Worm (Caenorhabditis elegans) whole organism, L2 larva: Measurements from ENCODE around the gene Y54G2A.16.

Experiments
- ceh-16 ChIP-seq: fragments of 150-350 bp; optimal IDR thresholded peaks from 2 replicates; lab custom pipeline; 2014; ENCODE audit warnings: missing biosample characterization, missing genetic modification characterization
- dmd-4 ChIP-seq: sonication (generic microtip); optimal IDR thresholded peaks from 2 replicates; lab custom pipeline; 2017; ENCODE audit warnings: missing biosample characterization, missing genetic modification characterization
- egl-27 ChIP-seq: sonication (generic microtip); optimal IDR thresholded peaks from 3 replicates; lab custom pipeline; 2017; ENCODE audit warnings: missing biosample characterization, missing genetic modification reagents, missing genetic modification characterization
- nhr-11 ChIP-seq: fragments of 150-350 bp; optimal IDR thresholded peaks from 2 replicates; lab custom pipeline; 2014; ENCODE audit warnings: missing biosample characterization, missing genetic modification characterization
- unc-62 ChIP-seq: fragments of 150-350 bp; optimal IDR thresholded peaks from 2 replicates; lab custom pipeline; 2014; ENCODE audit warnings: missing biosample characterization, missing genetic modification reagents, missing genetic modification characterization
- ztf-11 ChIP-seq: sonication (generic microtip); optimal IDR thresholded peaks from 2 replicates; lab custom pipeline; 2017; ENCODE audit warnings: missing biosample characterization, missing genetic modification characterization

DNA sequence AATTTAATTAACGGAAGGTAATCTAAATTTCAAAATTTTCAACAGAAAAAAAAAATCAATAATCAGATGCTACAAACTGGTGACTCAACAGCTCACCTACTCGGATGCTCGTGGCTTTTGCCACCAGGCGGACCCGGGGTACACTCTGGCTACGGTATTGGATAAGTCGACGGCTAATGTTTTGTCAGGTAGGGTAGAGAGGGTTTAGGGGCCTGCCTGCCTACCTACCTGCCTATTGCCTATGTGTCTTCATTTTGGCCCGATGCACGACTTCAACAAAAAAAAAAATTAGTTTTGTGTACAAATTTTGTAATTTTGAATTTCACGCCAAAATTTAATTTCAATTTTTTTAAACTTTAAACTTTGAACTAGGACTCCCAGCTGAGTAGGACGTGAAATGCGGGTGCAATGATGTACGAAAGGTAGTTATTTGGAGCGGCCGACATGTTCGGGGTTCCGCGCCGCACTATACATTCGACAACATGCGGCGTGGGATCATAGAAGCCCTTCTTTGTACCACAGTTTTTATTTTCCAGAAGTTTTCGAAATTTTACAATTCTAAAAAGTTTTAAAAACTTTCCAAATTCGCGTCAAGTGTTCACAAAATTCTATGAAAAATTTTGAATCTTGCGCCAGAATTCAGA lies 39.1 kb downstream of the Y54G2A.16 start:
- TF ChIP-seq ceh-16: no peak
- TF ChIP-seq dmd-4 (tag; lab: Kevin White, UChicago): no peak
- TF ChIP-seq nhr-11 (tag; lab: Kevin White, UChicago): no peak
- TF ChIP-seq ztf-11: no peak
- no peak for TF ChIP-seq unc-62 (GFP tag; lab: Kevin White, UChicago)
- TF ChIP-seq egl-27 (tag; lab: Kevin White, UChicago): no peak
